Fruit fly (Drosophila melanogaster) whole organism, prepupa: ENCODE data around the gene ome.

Experiments used
- Gug ChIP-seq: fragments of 200-800 bp; sonication (Bioruptor generic); IDR thresholded peaks from 2 replicates; pipeline ENCODE4 v1.3.6; 2022; ENCODE audit warnings: missing biosample characterization, missing genetic modification characterization
- Hr39 ChIP-seq: fragments of 200-800 bp; sonication (Bioruptor generic); optimal IDR thresholded peaks from 2 replicates; lab custom pipeline; 2016; ENCODE audit warnings: missing biosample characterization, missing genetic modification characterization
- Lpt ChIP-seq: fragments of 200-800 bp; sonication (Bioruptor generic); optimal IDR thresholded peaks from 3 replicates; lab custom pipeline; 2016; ENCODE audit warnings: missing biosample characterization, missing genetic modification characterization

DNA sequence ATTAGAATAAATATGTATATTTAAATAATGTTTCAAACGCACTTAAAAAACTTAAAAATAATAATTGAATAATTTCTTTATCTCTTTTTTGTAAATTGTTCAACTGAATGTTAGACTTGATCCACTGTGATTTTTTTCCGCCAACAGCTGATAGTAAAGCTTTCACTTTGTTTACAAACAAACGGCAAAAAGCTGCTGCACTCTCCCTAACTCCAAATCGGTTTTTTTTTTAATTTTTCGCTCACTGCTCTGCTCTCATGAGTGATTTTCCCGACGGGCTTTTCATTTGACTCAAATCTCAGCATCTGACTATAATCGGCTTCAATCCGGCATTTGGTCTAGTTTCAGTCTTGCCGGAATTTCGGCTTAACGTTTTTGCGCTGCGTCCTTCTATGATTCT, 8.9 kb downstream of the ome start:
- no peak for TF ChIP-seq Hr39 (GFP tag; lab: Kevin White, UChicago)
- no peak for TF ChIP-seq Lpt
- TF ChIP-seq Gug (GFP tag; lab: Robert Waterston, UW): no peak
